Worm (Caenorhabditis elegans) whole organism, L1 larva: ENCODE measurements around the gene F54D5.9.
A peak's percentile ranks its signal among the peaks of the same experiment; 100 is the strongest.

Source experiments
- C04F5.9 ChIP-seq: sonication (generic microtip); optimal IDR thresholded peaks from 2 replicates; lab custom pipeline; 2016; ENCODE audit warnings: missing genetic modification characterization, missing compliant biosample characterization
- C16A3.4 ChIP-seq: fragments of 150-350 bp; optimal IDR thresholded peaks from 2 replicates; lab custom pipeline; 2014; ENCODE audit warnings: missing biosample characterization, missing genetic modification characterization
- Y116A8C.19 ChIP-seq: sonication (generic microtip); optimal IDR thresholded peaks from 2 replicates; lab custom pipeline; 2016; ENCODE audit warnings: missing compliant biosample characterization, missing genetic modification characterization, borderline replicate concordance
- alr-1 ChIP-seq: fragments of 200-800 bp; sonication (Bioruptor generic); optimal IDR thresholded peaks from 2 replicates; lab custom pipeline; 2018; ENCODE audit warnings: borderline replicate concordance, mild to moderate bottlenecking, missing genetic modification characterization, missing compliant biosample characterization
- ama-1 ChIP-seq: fragments of 150-350 bp; optimal IDR thresholded peaks from 2 replicates; lab custom pipeline; 2014
- blmp-1 ChIP-seq: fragments of 150-350 bp; optimal IDR thresholded peaks from 2 replicates; lab custom pipeline; 2014; ENCODE audit warnings: missing biosample characterization, missing genetic modification characterization
- ceh-8 ChIP-seq: fragments of 200-800 bp; sonication (Bioruptor generic); optimal IDR thresholded peaks from 2 replicates; lab custom pipeline; 2018; ENCODE audit warnings: mild to moderate bottlenecking, missing genetic modification characterization, moderate library complexity, missing compliant biosample characterization
- ceh-82 ChIP-seq, 3 experiments: fragments of 150-350 bp in 1 of 3; sonication (generic microtip) in 2 of 3; optimal IDR thresholded peaks; 2 replicates each; lab custom pipeline; 2014 to 2017; ENCODE audit warnings: missing biosample characterization in 3 of 3, missing genetic modification characterization in 3 of 3
- ces-1 ChIP-seq: fragments of 150-350 bp; optimal IDR thresholded peaks from 2 replicates; lab custom pipeline; 2014; ENCODE audit warnings: missing biosample characterization, missing genetic modification reagents, missing genetic modification characterization
- efl-1 ChIP-seq, 4 experiments: fragments of 150-350 bp; optimal IDR thresholded peaks in 3 of 4; peaks in 1 of 4; 1 replicate in 1 of 4; 2 replicates in 3 of 4; lab custom pipeline; 2014; ENCODE audit warnings: missing biosample characterization in 2 of 4, missing genetic modification characterization in 2 of 4, missing genetic modification reagents in 2 of 4
- elt-3 ChIP-seq, 6 experiments: fragments of 150-350 bp in 1 of 6; sonication (generic microtip); optimal IDR thresholded peaks; 2 replicates each; lab custom pipeline; 2017 to 2018; ENCODE audit warnings: missing biosample characterization in 6 of 6, missing genetic modification characterization in 6 of 6, inconsistent platforms in 1 of 6
- fkh-10 ChIP-seq: sonication (generic microtip); optimal IDR thresholded peaks from 2 replicates; lab custom pipeline; 2017; ENCODE audit warnings: missing biosample characterization, missing genetic modification reagents, missing genetic modification characterization
- fos-1 ChIP-seq: fragments of 150-350 bp; optimal IDR thresholded peaks from 2 replicates; lab custom pipeline; 2014; ENCODE audit warnings: missing biosample characterization, missing genetic modification characterization
- hlh-17 ChIP-seq: fragments of 200-800 bp; sonication (Bioruptor generic); optimal IDR thresholded peaks from 2 replicates; lab custom pipeline; 2018; ENCODE audit warnings: missing genetic modification characterization, mild to moderate bottlenecking, missing compliant biosample characterization, moderate library complexity, borderline replicate concordance
- hlh-4 ChIP-seq: sonication (generic microtip); optimal IDR thresholded peaks from 2 replicates; lab custom pipeline; 2016; ENCODE audit warnings: mild to moderate bottlenecking, missing genetic modification characterization, missing compliant biosample characterization
- hpl-2 ChIP-seq: fragments of 150-350 bp; optimal IDR thresholded peaks from 2 replicates; lab custom pipeline; 2014; ENCODE audit warnings: missing biosample characterization, missing genetic modification reagents, missing genetic modification characterization
- isw-1 ChIP-seq: fragments of 200-800 bp; sonication (Bioruptor generic); IDR thresholded peaks from 2 replicates; pipeline ENCODE4 v1.3.6; 2022; ENCODE audit warnings: missing genetic modification characterization, missing compliant biosample characterization
- mab-9 ChIP-seq: fragments of 200-800 bp; sonication (Bioruptor generic); IDR thresholded peaks from 2 replicates; pipeline ENCODE4 v1.3.6; 2022; ENCODE audit warnings: missing genetic modification reagents, missing genetic modification characterization, missing compliant biosample characterization
- mef-2 ChIP-seq: fragments of 150-350 bp; optimal IDR thresholded peaks from 2 replicates; lab custom pipeline; 2014; ENCODE audit warnings: missing biosample characterization, missing genetic modification characterization
- mep-1 ChIP-seq: fragments of 150-350 bp; optimal IDR thresholded peaks from 2 replicates; lab custom pipeline; 2014; ENCODE audit warnings: missing biosample characterization, missing genetic modification characterization
- nhr-12 ChIP-seq: sonication (generic microtip); optimal IDR thresholded peaks from 2 replicates; lab custom pipeline; 2017; ENCODE audit warnings: missing biosample characterization, missing genetic modification characterization
- nhr-19 ChIP-seq: fragments of 200-800 bp; sonication (Bioruptor generic); conservative IDR thresholded peaks from 2 replicates; pipeline ENCODE4 v1.3.6; 2022; ENCODE audit warnings: missing genetic modification characterization, missing compliant biosample characterization
- nhr-20 ChIP-seq: sonication (generic microtip); optimal IDR thresholded peaks from 2 replicates; lab custom pipeline; 2016; ENCODE audit warnings: mild to moderate bottlenecking, missing genetic modification characterization, missing compliant biosample characterization
- nhr-237 ChIP-seq: fragments of 150-350 bp; optimal IDR thresholded peaks from 2 replicates; lab custom pipeline; 2014; ENCODE audit warnings: missing biosample characterization, missing genetic modification characterization
- nhr-71 ChIP-seq: sonication (generic microtip); optimal IDR thresholded peaks from 2 replicates; lab custom pipeline; 2016; ENCODE audit warnings: mild to moderate bottlenecking, missing genetic modification characterization, moderate library complexity, missing compliant biosample characterization
- nhr-77 ChIP-seq: fragments of 150-350 bp; optimal IDR thresholded peaks from 2 replicates; lab custom pipeline; 2014; ENCODE audit warnings: missing biosample characterization, missing genetic modification characterization
- nhr-84 ChIP-seq: sonication (generic microtip); optimal IDR thresholded peaks from 2 replicates; lab custom pipeline; 2017; ENCODE audit warnings: missing biosample characterization, missing genetic modification characterization
- nhr-85 ChIP-seq: sonication (generic microtip); peaks from one replicate; lab custom pipeline; 2016; ENCODE audit warnings: missing genetic modification characterization, inconsistent platforms, missing compliant biosample characterization
- pag-3 ChIP-seq: sonication (generic microtip); optimal IDR thresholded peaks from 2 replicates; lab custom pipeline; 2017; ENCODE audit warnings: missing genetic modification characterization, mild to moderate bottlenecking, missing compliant biosample characterization, antibody characterized with exemption, borderline replicate concordance; ENCODE audit not compliant: insufficient read depth
- snpc-4 ChIP-seq: fragments of 150-350 bp; optimal IDR thresholded peaks from 2 replicates; lab custom pipeline; 2014; ENCODE audit warnings: missing biosample characterization, missing genetic modification characterization
- snu-23 ChIP-seq: sonication (generic microtip); optimal IDR thresholded peaks from 2 replicates; lab custom pipeline; 2016; ENCODE audit warnings: missing genetic modification characterization, missing compliant biosample characterization
- sox-4 ChIP-seq: sonication (generic microtip); optimal IDR thresholded peaks from 2 replicates; lab custom pipeline; 2016; ENCODE audit warnings: missing genetic modification characterization, missing compliant biosample characterization
- sptf-1 ChIP-seq: fragments of 150-350 bp; optimal IDR thresholded peaks from 2 replicates; lab custom pipeline; 2014; ENCODE audit warnings: missing biosample characterization, missing genetic modification characterization
- swsn-7 ChIP-seq: sonication (generic microtip); optimal IDR thresholded peaks from 2 replicates; lab custom pipeline; 2016; ENCODE audit warnings: missing genetic modification characterization, missing compliant biosample characterization
- tbx-2 ChIP-seq: sonication (generic microtip); optimal IDR thresholded peaks from 2 replicates; lab custom pipeline; 2016; ENCODE audit warnings: missing genetic modification characterization, missing compliant biosample characterization
- unc-130 ChIP-seq: fragments of 150-350 bp; optimal IDR thresholded peaks from 2 replicates; lab custom pipeline; 2017; ENCODE audit warnings: missing biosample characterization, missing genetic modification characterization, inconsistent platforms
- unc-86 ChIP-seq: sonication (generic microtip); optimal IDR thresholded peaks from 2 replicates; lab custom pipeline; 2016; ENCODE audit warnings: missing genetic modification characterization, missing compliant biosample characterization
- unc-98 ChIP-seq: fragments of 200-800 bp; sonication (Bioruptor generic); IDR thresholded peaks from 2 replicates; pipeline ENCODE4 v1.3.6; 2022; ENCODE audit warnings: missing genetic modification characterization, missing compliant biosample characterization
- xbp-1 ChIP-seq: sonication (generic microtip); optimal IDR thresholded peaks from 2 replicates; lab custom pipeline; 2016; ENCODE audit warnings: missing genetic modification characterization, missing compliant biosample characterization
- ztf-11 ChIP-seq, 2 experiments: sonication (generic microtip); optimal IDR thresholded peaks; 2 replicates each; lab custom pipeline; 2016 to 2017; ENCODE audit warnings: missing genetic modification characterization in 2 of 2, missing biosample characterization in 1 of 2, missing compliant biosample characterization in 1 of 2

F54D5.9 gene

DNA sequence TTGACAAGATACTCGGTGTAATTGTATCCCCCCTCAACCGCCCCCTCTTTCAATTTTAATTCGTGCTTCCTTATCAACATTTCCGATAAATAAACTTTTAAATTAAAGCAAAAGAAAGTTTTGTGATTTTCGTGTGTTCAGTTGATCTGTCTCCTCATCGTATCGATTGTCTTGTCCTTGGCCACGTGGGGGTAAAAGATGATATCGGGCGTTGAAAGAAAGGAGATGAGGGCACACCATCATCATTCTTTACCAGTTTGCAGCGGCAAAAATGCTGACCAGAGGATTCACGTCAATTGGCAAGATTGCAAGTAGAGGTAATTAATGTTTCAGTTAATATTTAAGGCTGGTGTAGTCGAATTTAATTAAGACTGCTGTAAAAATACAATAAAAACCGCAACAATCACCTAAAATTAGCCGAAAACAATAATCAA, 2.6 kb upstream of the F54D5.9 start, which contains the start of gene F54D5.7 (continued):
- TF ChIP-seq Y116A8C.19 (tag; lab: Kevin White, UChicago) (no peak), ztf-11 (tag; optimal IDR thresholded peaks at IDR 0.05; lab: Kevin White, UChicago) (peak in 1 of 2 experiments; percentile 37), nhr-85 (tag; lab: Kevin White, UChicago) (peak; percentile 91), ama-1 (lab: Kevin White, UChicago) (peak; percentile 99), nhr-12 (tag; lab: Kevin White, UChicago) (no peak), hpl-2 (GFP tag; lab: Kevin White, UChicago) (no peak), mef-2 (tag; lab: Kevin White, UChicago) (no peak), unc-98 (GFP tag; lab: Robert Waterston, UW) (no peak), C04F5.9 (tag; lab: Kevin White, UChicago) (no peak), nhr-84 (tag; lab: Kevin White, UChicago) (no peak), hlh-4 (tag; lab: Kevin White, UChicago) (no peak), ceh-8 (no peak), pag-3 (tag; lab: Kevin White, UChicago) (peak; percentile 32), fos-1 (tag; lab: Kevin White, UChicago) (no peak), elt-3 (tag; optimal IDR thresholded peaks at IDR 0.05; lab: Kevin White, UChicago) (peak in 2 of 6 experiments; percentile 23 to 75), C16A3.4 (tag; lab: Kevin White, UChicago) (peak; percentile 23), mep-1 (peak; percentile 92), tbx-2 (peak; percentile 11), mab-9 (GFP tag; lab: Robert Waterston, UW) (no peak), sox-4 (tag; lab: Kevin White, UChicago) (no peak), ceh-82 (tag; optimal IDR thresholded peaks at IDR 0.05; lab: Kevin White, UChicago) (no peak), snpc-4 (peak; percentile 19), nhr-237 (tag; lab: Kevin White, UChicago) (no peak), nhr-20 (peak; percentile 61), fkh-10 (no peak), efl-1 (optimal IDR thresholded peaks at IDR 0.05; lab: Kevin White, UChicago) (peak; percentile 8 to 14), efl-1 (GFP tag; optimal IDR thresholded peaks at IDR 0.05 in 1 of 2; lab: Kevin White, UChicago) (peak in 1 of 2 experiments; percentile 89), xbp-1 (tag; lab: Kevin White, UChicago) (peak; percentile 49), sptf-1 (tag; lab: Kevin White, UChicago) (no peak), nhr-19 (GFP tag; lab: Robert Waterston, UW) (peak; percentile 65), ces-1 (GFP tag; lab: Kevin White, UChicago) (no peak), nhr-71 (tag; lab: Kevin White, UChicago) (peak; percentile 82), unc-86 (tag; lab: Kevin White, UChicago) (no peak), hlh-17 (GFP tag; lab: Kevin White, UChicago) (no peak), unc-130 (tag; lab: Kevin White, UChicago) (peak; percentile 11), snu-23 (GFP tag; lab: Kevin White, UChicago) (peak; percentile 77)
- TF ChIP-seq, all 84 proteins: peak for 36

DNA sequence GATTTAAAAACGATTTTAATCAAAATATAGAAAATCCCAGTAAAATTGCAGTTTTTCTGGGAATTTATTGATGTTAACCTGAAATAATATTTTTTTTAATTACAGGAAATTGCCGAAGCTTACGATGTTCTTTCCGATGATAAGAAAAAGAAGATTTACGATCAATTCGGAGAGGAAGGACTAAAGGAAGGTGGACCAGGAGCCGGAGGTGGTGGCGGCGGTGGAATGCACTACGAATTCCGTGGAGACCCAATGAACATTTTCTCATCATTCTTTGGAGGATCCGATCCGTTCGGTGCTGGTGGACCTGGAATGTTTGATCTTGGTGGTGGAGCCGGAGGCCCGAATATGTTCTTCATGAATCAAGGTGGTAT, 1.3 kb upstream of the F54D5.9 start:
- no peak for TF ChIP-seq snu-23 (GFP tag; lab: Kevin White, UChicago)
- no peak for TF ChIP-seq nhr-20
- TF ChIP-seq alr-1 (tag; lab: Kevin White, UChicago), result no peak
- no peak for TF ChIP-seq blmp-1 (tag; lab: Kevin White, UChicago)
- no peak for TF ChIP-seq nhr-77 (tag; lab: Kevin White, UChicago)
- TF ChIP-seq efl-1 (optimal IDR thresholded peaks at IDR 0.05; lab: Kevin White, UChicago), result no peak
- no peak for TF ChIP-seq efl-1 (GFP tag; optimal IDR thresholded peaks at IDR 0.05 in 1 of 2; lab: Kevin White, UChicago)
- TF ChIP-seq unc-130 (tag; lab: Kevin White, UChicago), result no peak
- TF ChIP-seq swsn-7, result no peak
- no peak for TF ChIP-seq C16A3.4 (tag; lab: Kevin White, UChicago)
- TF ChIP-seq hpl-2 (GFP tag; lab: Kevin White, UChicago), result no peak
- TF ChIP-seq isw-1, result no peak
- TF ChIP-seq, all 84 proteins: peak for 0
